Fruit fly (Drosophila melanogaster): Measurements from ENCODE around the gene CG32269.

The CG32269 gene

DNA sequence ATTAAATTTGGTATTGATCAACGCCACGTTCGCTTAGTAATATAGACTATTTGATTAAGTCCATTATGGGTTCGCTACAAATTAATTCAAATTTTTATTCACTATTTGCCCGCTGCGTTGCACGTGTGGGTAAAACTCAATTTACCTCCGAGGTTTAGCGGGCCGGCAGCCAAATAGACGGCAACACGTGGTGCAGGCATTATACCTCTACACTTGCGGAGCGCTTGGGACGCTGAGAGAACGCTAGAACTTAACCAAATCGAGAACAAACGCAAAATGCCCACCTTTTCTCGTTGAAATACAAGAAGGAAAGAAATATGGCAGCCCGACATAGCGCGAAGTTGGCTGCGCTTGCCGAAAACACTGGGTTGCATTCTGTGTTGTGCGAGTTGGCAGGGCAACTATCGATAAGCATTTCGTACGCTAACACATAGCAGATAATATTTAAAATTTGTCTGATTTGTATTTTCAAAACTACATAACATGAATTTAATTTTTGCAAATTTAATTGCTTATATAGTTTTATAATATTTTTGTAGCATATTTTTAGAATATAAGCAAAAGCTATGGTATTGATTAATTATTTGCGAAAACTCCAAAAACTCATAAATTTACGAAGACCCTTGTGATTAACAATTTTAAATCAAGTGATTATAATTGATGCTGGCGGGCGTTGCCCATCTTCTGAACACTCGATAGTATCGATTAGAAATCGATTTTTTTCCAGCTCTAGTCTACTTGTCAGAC lies 14.0 kb upstream of the CG32269 start, which contains the start of the genes RpL28 and eIF1:
Gene RpL28, minus strand, starts transcription at position 318 of the 747 bp plus-strand sequence.
Gene eIF1, plus strand, starts transcription at position 699 of the 747 bp plus-strand sequence.
- TF ChIP-seq Met (GFP tag; optimal IDR thresholded peaks at IDR 0.05) = peak; percentile 69
- TF ChIP-seq net (GFP tag; optimal IDR thresholded peaks at IDR 0.05) = peak; percentile 47
- TF ChIP-seq CG11902 (GFP tag; optimal IDR thresholded peaks at IDR 0.05) = peak; percentile 55
- no peak for TF ChIP-seq CG4318 (GFP tag; optimal IDR thresholded peaks at IDR 0.05)
- no peak for TF ChIP-seq CG8119 (GFP tag; IDR thresholded peaks at IDR 0.05)
- peak; percentile 68 for TF ChIP-seq Sox15 (GFP tag; optimal IDR thresholded peaks at IDR 0.05)
- TF ChIP-seq CG6792 (GFP tag; optimal IDR thresholded peaks at IDR 0.05) = peak; percentile 79
- TF ChIP-seq Gug (GFP tag; IDR thresholded peaks at IDR 0.05) = no peak
- TF ChIP-seq esn (GFP tag; optimal IDR thresholded peaks at IDR 0.05) = peak; percentile 92
- peak; percentile 83 for TF ChIP-seq CG34406 (GFP tag; optimal IDR thresholded peaks at IDR 0.05)
- TF ChIP-seq CG6854 (GFP tag; optimal IDR thresholded peaks at IDR 0.05) = peak; percentile 93
- no peak for TF ChIP-seq Lpt (GFP tag; optimal IDR thresholded peaks at IDR 0.05)
- peak; percentile 31 for TF ChIP-seq fd85E (GFP tag; optimal IDR thresholded peaks at IDR 0.05)
- peak; percentile 68 for TF ChIP-seq Eip75B (GFP tag; optimal IDR thresholded peaks at IDR 0.05)
- peak; percentile 77 for TF ChIP-seq CG16779 (tag; optimal IDR thresholded peaks at IDR 0.05)
- TF ChIP-seq CG10669 (GFP tag; optimal IDR thresholded peaks at IDR 0.05) = peak; percentile 31
- peak; percentile 96 for TF ChIP-seq Eip78C (GFP tag)
- TF ChIP-seq Blimp-1 (GFP tag; optimal IDR thresholded peaks at IDR 0.05) = peak; percentile 86
- TF ChIP-seq eg (GFP tag; IDR thresholded peaks at IDR 0.05) = no peak; the same call in 1 of the 3 replicates
- TF ChIP-seq salr (GFP tag; optimal IDR thresholded peaks at IDR 0.05) = peak; percentile 65 to 91
- peak; percentile 78 for TF ChIP-seq dac (GFP tag; optimal IDR thresholded peaks at IDR 0.05)
- TF ChIP-seq CG3919 (GFP tag; optimal IDR thresholded peaks at IDR 0.05) = peak; percentile 25
- no peak for TF ChIP-seq CG1621 (tag; optimal IDR thresholded peaks at IDR 0.05)
- TF ChIP-seq CG9139 (GFP tag; optimal IDR thresholded peaks at IDR 0.05) = no peak
- no peak for TF ChIP-seq CG6276 (GFP tag; optimal IDR thresholded peaks at IDR 0.05)
- peak; percentile 29 for TF ChIP-seq Sox102F (GFP tag; optimal IDR thresholded peaks at IDR 0.05)
- peak; percentile 29 to 89 for TF ChIP-seq ss (GFP tag; optimal IDR thresholded peaks at IDR 0.05)
- peak; percentile 90 for TF ChIP-seq CG31627 (GFP tag; optimal IDR thresholded peaks at IDR 0.05)
- TF ChIP-seq Hr4 (GFP tag; optimal IDR thresholded peaks at IDR 0.05) = no peak
- peak; percentile 32 for TF ChIP-seq CG11294 (GFP tag; IDR thresholded peaks at IDR 0.05)
- peak; percentile 84 for TF ChIP-seq CG8319 (GFP tag; optimal IDR thresholded peaks at IDR 0.05)
- peak; percentile 38 for TF ChIP-seq Ets96B (tag; optimal IDR thresholded peaks at IDR 0.05)
- peak; percentile 95 for TF ChIP-seq achi (GFP tag; optimal IDR thresholded peaks at IDR 0.05)
- no peak for TF ChIP-seq CG11762 (GFP tag; optimal IDR thresholded peaks at IDR 0.05; ENCODE audit: insufficient read depth)
- peak; percentile 88 for TF ChIP-seq pdm3 (GFP tag; optimal IDR thresholded peaks at IDR 0.05)
- TF ChIP-seq CG6808 (GFP tag; optimal IDR thresholded peaks at IDR 0.05) = no peak
- no peak for TF ChIP-seq Hr38 (GFP tag; optimal IDR thresholded peaks at IDR 0.05)
- peak; percentile 91 for TF ChIP-seq cyc (GFP tag; optimal IDR thresholded peaks at IDR 0.05)
- TF ChIP-seq OdsH (GFP tag; optimal IDR thresholded peaks at IDR 0.05) = no peak
- peak; percentile 89 for TF ChIP-seq CG6163 (GFP tag; IDR thresholded peaks at IDR 0.05)
- TF ChIP-seq Eip93F (GFP tag; optimal IDR thresholded peaks at IDR 0.05) = no peak
- TF ChIP-seq CG8632 (GFP tag; optimal IDR thresholded peaks at IDR 0.05) = peak; percentile 78
- TF ChIP-seq CG10631 (GFP tag; optimal IDR thresholded peaks at IDR 0.05) = peak; percentile 77
- TF ChIP-seq fd59A (GFP tag; optimal IDR thresholded peaks at IDR 0.05) = peak; percentile 68
- TF ChIP-seq CG32006 (GFP tag; optimal IDR thresholded peaks at IDR 0.05) = no peak
- peak; percentile 21 for TF ChIP-seq Ets21C (GFP tag; optimal IDR thresholded peaks at IDR 0.05)
- no peak for TF ChIP-seq svp (GFP tag)
- no peak for TF ChIP-seq vri (GFP tag; optimal IDR thresholded peaks at IDR 0.05)
- peak; percentile 75 for TF ChIP-seq Sox14 (GFP tag; optimal IDR thresholded peaks at IDR 0.05)
- TF ChIP-seq lz (GFP tag; optimal IDR thresholded peaks at IDR 0.05) = peak; percentile 91
- TF ChIP-seq topi (GFP tag; optimal IDR thresholded peaks at IDR 0.05) = peak; percentile 86

All from whole organism, prepupa.